Worm (Caenorhabditis elegans) whole organism, L1 larva: ENCODE data around the gene W01B6.4.
A peak's percentile ranks its signal among the peaks of the same experiment; 100 is the strongest.

Source experiments
- F16B12.6 ChIP-seq: fragments of 150-350 bp; optimal IDR thresholded peaks from 2 replicates; lab custom pipeline; 2014; ENCODE audit warnings: missing biosample characterization, missing genetic modification characterization
- aha-1 ChIP-seq: fragments of 150-350 bp; optimal IDR thresholded peaks from 2 replicates; lab custom pipeline; 2014; ENCODE audit warnings: missing biosample characterization, missing genetic modification characterization
- ama-1 ChIP-seq: fragments of 150-350 bp; optimal IDR thresholded peaks from 2 replicates; lab custom pipeline; 2014
- ceh-63 ChIP-seq: fragments of 200-800 bp; sonication (Bioruptor generic); optimal IDR thresholded peaks from 2 replicates; lab custom pipeline; 2018; ENCODE audit warnings: mild to moderate bottlenecking, missing genetic modification characterization, missing compliant biosample characterization
- ceh-8 ChIP-seq: fragments of 200-800 bp; sonication (Bioruptor generic); optimal IDR thresholded peaks from 2 replicates; lab custom pipeline; 2018; ENCODE audit warnings: mild to moderate bottlenecking, missing genetic modification characterization, moderate library complexity, missing compliant biosample characterization
- ceh-90 ChIP-seq: sonication (generic microtip); optimal IDR thresholded peaks from 2 replicates; lab custom pipeline; 2016; ENCODE audit warnings: missing genetic modification characterization, missing compliant biosample characterization
- dsc-1 ChIP-seq: sonication (generic microtip); optimal IDR thresholded peaks from 2 replicates; lab custom pipeline; 2016; ENCODE audit warnings: mild to moderate bottlenecking, missing genetic modification characterization, missing compliant biosample characterization
- efl-1 ChIP-seq, 4 experiments: fragments of 150-350 bp; optimal IDR thresholded peaks in 3 of 4; peaks in 1 of 4; 1 replicate in 1 of 4; 2 replicates in 3 of 4; lab custom pipeline; 2014; ENCODE audit warnings: missing biosample characterization in 2 of 4, missing genetic modification characterization in 2 of 4, missing genetic modification reagents in 2 of 4
- efl-3 ChIP-seq: fragments of 200-800 bp; sonication (Bioruptor generic); optimal IDR thresholded peaks from 2 replicates; lab custom pipeline; 2018; ENCODE audit warnings: mild to moderate bottlenecking, missing genetic modification characterization, missing compliant biosample characterization
- egl-13 ChIP-seq: sonication (generic microtip); optimal IDR thresholded peaks from 2 replicates; lab custom pipeline; 2016; ENCODE audit warnings: missing genotype, missing genetic modification reagents, missing genetic modification characterization, missing compliant biosample characterization
- elt-2 ChIP-seq: sonication (generic microtip); optimal IDR thresholded peaks from 2 replicates; lab custom pipeline; 2016; ENCODE audit warnings: missing genetic modification characterization, mild to moderate bottlenecking, inconsistent platforms, missing compliant biosample characterization, missing genetic modification reagents
- ets-5 ChIP-seq: fragments of 200-800 bp; sonication (Bioruptor generic); IDR thresholded peaks from 2 replicates; pipeline ENCODE4 v1.3.6; 2022; ENCODE audit warnings: missing genetic modification characterization, missing compliant biosample characterization
- fkh-10 ChIP-seq: sonication (generic microtip); optimal IDR thresholded peaks from 2 replicates; lab custom pipeline; 2017; ENCODE audit warnings: missing biosample characterization, missing genetic modification reagents, missing genetic modification characterization
- fos-1 ChIP-seq: fragments of 150-350 bp; optimal IDR thresholded peaks from 2 replicates; lab custom pipeline; 2014; ENCODE audit warnings: missing biosample characterization, missing genetic modification characterization
- hpl-2 ChIP-seq: fragments of 150-350 bp; optimal IDR thresholded peaks from 2 replicates; lab custom pipeline; 2014; ENCODE audit warnings: missing biosample characterization, missing genetic modification reagents, missing genetic modification characterization
- irx-1 ChIP-seq: sonication (generic microtip); optimal IDR thresholded peaks from 2 replicates; lab custom pipeline; 2016; ENCODE audit warnings: missing genetic modification characterization, missing compliant biosample characterization
- isw-1 ChIP-seq: fragments of 200-800 bp; sonication (Bioruptor generic); IDR thresholded peaks from 2 replicates; pipeline ENCODE4 v1.3.6; 2022; ENCODE audit warnings: missing genetic modification characterization, missing compliant biosample characterization
- jun-1 ChIP-seq: fragments of 150-350 bp; optimal IDR thresholded peaks from 2 replicates; lab custom pipeline; 2014; ENCODE audit warnings: missing biosample characterization, missing genetic modification reagents, missing genetic modification characterization
- lin-13 ChIP-seq: fragments of 150-350 bp; optimal IDR thresholded peaks from 2 replicates; lab custom pipeline; 2014; ENCODE audit warnings: missing biosample characterization, missing genetic modification reagents, missing genetic modification characterization
- lin-14 ChIP-seq: fragments of 200-800 bp; sonication (Bioruptor generic); optimal IDR thresholded peaks from 2 replicates; lab custom pipeline; 2018; ENCODE audit warnings: mild to moderate bottlenecking, missing genetic modification characterization, moderate library complexity, missing compliant biosample characterization
- lin-39 ChIP-seq: fragments of 150-350 bp; optimal IDR thresholded peaks from 2 replicates; lab custom pipeline; 2014; ENCODE audit warnings: missing biosample characterization, missing genetic modification reagents, missing genetic modification characterization
- mab-9 ChIP-seq: fragments of 200-800 bp; sonication (Bioruptor generic); IDR thresholded peaks from 2 replicates; pipeline ENCODE4 v1.3.6; 2022; ENCODE audit warnings: missing genetic modification reagents, missing genetic modification characterization, missing compliant biosample characterization
- mef-2 ChIP-seq: fragments of 150-350 bp; optimal IDR thresholded peaks from 2 replicates; lab custom pipeline; 2014; ENCODE audit warnings: missing biosample characterization, missing genetic modification characterization
- mep-1 ChIP-seq: fragments of 150-350 bp; optimal IDR thresholded peaks from 2 replicates; lab custom pipeline; 2014; ENCODE audit warnings: missing biosample characterization, missing genetic modification characterization
- nhr-12 ChIP-seq: sonication (generic microtip); optimal IDR thresholded peaks from 2 replicates; lab custom pipeline; 2017; ENCODE audit warnings: missing biosample characterization, missing genetic modification characterization
- nhr-237 ChIP-seq: fragments of 150-350 bp; optimal IDR thresholded peaks from 2 replicates; lab custom pipeline; 2014; ENCODE audit warnings: missing biosample characterization, missing genetic modification characterization
- nhr-28 ChIP-seq: fragments of 150-350 bp; optimal IDR thresholded peaks from 2 replicates; lab custom pipeline; 2014; ENCODE audit warnings: missing biosample characterization, missing genetic modification characterization
- nhr-47 ChIP-seq: sonication (generic microtip); optimal IDR thresholded peaks from 2 replicates; lab custom pipeline; 2016; ENCODE audit warnings: mild to moderate bottlenecking, missing genetic modification characterization, moderate library complexity, missing compliant biosample characterization
- nhr-71 ChIP-seq: sonication (generic microtip); optimal IDR thresholded peaks from 2 replicates; lab custom pipeline; 2016; ENCODE audit warnings: mild to moderate bottlenecking, missing genetic modification characterization, moderate library complexity, missing compliant biosample characterization
- nhr-76 ChIP-seq: sonication (generic microtip); optimal IDR thresholded peaks from 2 replicates; lab custom pipeline; 2017; ENCODE audit warnings: missing biosample characterization, missing genetic modification characterization
- nhr-85 ChIP-seq: sonication (generic microtip); peaks from one replicate; lab custom pipeline; 2016; ENCODE audit warnings: missing genetic modification characterization, inconsistent platforms, missing compliant biosample characterization
- sox-4 ChIP-seq: sonication (generic microtip); optimal IDR thresholded peaks from 2 replicates; lab custom pipeline; 2016; ENCODE audit warnings: missing genetic modification characterization, missing compliant biosample characterization
- sptf-1 ChIP-seq: fragments of 150-350 bp; optimal IDR thresholded peaks from 2 replicates; lab custom pipeline; 2014; ENCODE audit warnings: missing biosample characterization, missing genetic modification characterization
- sup-37 ChIP-seq: fragments of 200-800 bp; sonication (Bioruptor generic); optimal IDR thresholded peaks from 2 replicates; lab custom pipeline; 2018; ENCODE audit warnings: mild to moderate bottlenecking, missing genetic modification characterization, missing compliant biosample characterization
- unc-62 ChIP-seq: fragments of 150-350 bp; optimal IDR thresholded peaks from 2 replicates; lab custom pipeline; 2014; ENCODE audit warnings: missing biosample characterization, missing genetic modification reagents, missing genetic modification characterization
- zag-1 ChIP-seq: fragments of 150-350 bp; optimal IDR thresholded peaks from 2 replicates; lab custom pipeline; 2014; ENCODE audit warnings: missing biosample characterization, missing genetic modification characterization

W01B6.4 gene

ce11 chrIV:10063941-10064340 is 11.3 kb upstream of the W01B6.4 start:
- TF ChIP-seq ceh-90 (no peak), efl-1 (optimal IDR thresholded peaks at IDR 0.05; lab: Kevin White, UChicago) (no peak), efl-1 (GFP tag; optimal IDR thresholded peaks at IDR 0.05 in 1 of 2; lab: Kevin White, UChicago) (peak in 1 of 2 experiments; percentile 68), dsc-1 (tag; lab: Kevin White, UChicago) (peak; percentile 82)

ce11 chrIV:10065159-10065558 is 10.1 kb upstream of the W01B6.4 start:
- TF ChIP-seq mab-9 (GFP tag; lab: Robert Waterston, UW) (no peak), lin-39 (tag; lab: Kevin White, UChicago) (peak; percentile 62), ama-1 (lab: Kevin White, UChicago) (no peak), lin-14 (GFP tag; lab: Kevin White, UChicago) (peak; percentile 52), nhr-76 (no peak), ets-5 (GFP tag; lab: Robert Waterston, UW) (no peak), sptf-1 (no peak), ceh-8 (GFP tag; lab: Kevin White, UChicago) (no peak), sox-4 (no peak), egl-13 (tag; lab: Kevin White, UChicago) (no peak), mef-2 (tag; lab: Kevin White, UChicago) (no peak), jun-1 (tag; lab: Kevin White, UChicago) (no peak), nhr-85 (tag; lab: Kevin White, UChicago) (no peak)

- TF ChIP-seq nhr-47 (no peak), F16B12.6 (tag; lab: Kevin White, UChicago) (no peak), elt-2 (tag; lab: Kevin White, UChicago) (peak; percentile 22)
- TF ChIP-seq, all 84 proteins: peak for 1
Observed at ce11 chrIV:10066456-10066855, 8.8 kb upstream of the W01B6.4 start.

- TF ChIP-seq fos-1 (no peak), efl-1 (optimal IDR thresholded peaks at IDR 0.05; lab: Kevin White, UChicago) (no peak), efl-1 (GFP tag; optimal IDR thresholded peaks at IDR 0.05 in 1 of 2; lab: Kevin White, UChicago) (peak in 1 of 2 experiments; percentile 91), fkh-10 (GFP tag; lab: Kevin White, UChicago) (peak; percentile 86)
Observed at ce11 chrIV:10067541-10067940, 7.7 kb upstream of the W01B6.4 start, which contains the start of gene cwn-2. Gene cwn-2, plus strand, starts transcription at chrIV:10067816.

- no peak for TF ChIP-seq aha-1 (tag; lab: Kevin White, UChicago)
- TF ChIP-seq isw-1 (GFP tag; lab: Robert Waterston, UW) = no peak
- no peak for TF ChIP-seq nhr-71 (tag; lab: Kevin White, UChicago)
- TF ChIP-seq fos-1 = no peak
- TF ChIP-seq ceh-63 (GFP tag; lab: Kevin White, UChicago) = no peak
- TF ChIP-seq mep-1 (tag; lab: Kevin White, UChicago) = no peak
- TF ChIP-seq ets-5 (GFP tag; lab: Robert Waterston, UW) = no peak
- no peak for TF ChIP-seq efl-3 (GFP tag; lab: Kevin White, UChicago)
- TF ChIP-seq zag-1 = no peak
Observed at ce11 chrIV:10068266-10068665, 7.0 kb upstream of the W01B6.4 start.

ce11 chrIV:10072527-10072926 is 2.7 kb upstream of the W01B6.4 start, which contains the start of gene W01B6.3:
Gene W01B6.3, minus strand, starts transcription at chrIV:10072627.
- TF ChIP-seq nhr-28 (tag; lab: Kevin White, UChicago) (no peak), efl-3 (GFP tag; lab: Kevin White, UChicago) (no peak), irx-1 (tag; lab: Kevin White, UChicago) (no peak), dsc-1 (tag; lab: Kevin White, UChicago) (no peak), sptf-1 (no peak), nhr-237 (tag; lab: Kevin White, UChicago) (no peak), ceh-63 (GFP tag; lab: Kevin White, UChicago) (no peak), nhr-12 (tag; lab: Kevin White, UChicago) (no peak), lin-13 (GFP tag; lab: Kevin White, UChicago) (no peak), ama-1 (lab: Kevin White, UChicago) (no peak), nhr-47 (no peak), sup-37 (no peak), hpl-2 (GFP tag; lab: Kevin White, UChicago) (no peak), elt-2 (tag; lab: Kevin White, UChicago) (no peak), fos-1 (no peak), mep-1 (tag; lab: Kevin White, UChicago) (no peak), unc-62 (GFP tag; lab: Kevin White, UChicago) (no peak)
